Worm (Caenorhabditis elegans): ENCODE measurements around the gene F08F8.7.

DNA sequence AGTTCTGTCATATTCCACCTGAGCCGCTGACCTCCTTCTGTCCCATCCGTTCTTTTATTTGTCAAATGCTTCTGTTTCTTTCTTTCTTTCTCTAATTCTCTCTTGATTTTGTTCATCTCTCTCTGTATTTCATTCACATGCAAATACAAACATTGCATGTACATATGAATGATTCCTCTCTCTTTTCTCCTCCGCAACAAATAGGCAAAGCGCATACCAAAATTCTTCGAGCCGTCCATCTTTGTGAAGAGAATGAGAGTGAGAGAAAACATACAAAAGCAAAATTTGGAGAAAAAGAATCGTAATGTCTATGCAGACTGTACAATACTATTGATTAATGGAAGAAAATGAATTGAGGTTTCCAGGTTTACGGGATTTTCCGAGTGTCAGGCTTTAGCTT is 29.6 kb downstream of the F08F8.7 start:
- TF ChIP-seq egl-27 (tag; optimal IDR thresholded peaks at IDR 0.05) (no peak), nhr-28 (tag; optimal IDR thresholded peaks at IDR 0.05) (no peak), isw-1 (GFP tag; IDR thresholded peaks at IDR 0.05) (no peak), ceh-63 (GFP tag; optimal IDR thresholded peaks at IDR 0.05) (no peak), rnt-1 (tag; optimal IDR thresholded peaks at IDR 0.05) (no peak), ceh-82 (tag; optimal IDR thresholded peaks at IDR 0.05) (no peak)
